Fruit fly (Drosophila melanogaster): Measurements from ENCODE around the gene CG4911.

Gene CG4911

dm6 chr3L:9057429-9058088, 15.0 kb downstream of the CG4911 start (continued):
- peak; percentile 95 for TF ChIP-seq slbo (GFP tag; IDR thresholded peaks at IDR 0.05)
- TF ChIP-seq CG2889 (GFP tag; IDR thresholded peaks at IDR 0.05) = peak; percentile 78
- TF ChIP-seq CG9437 (GFP tag; optimal IDR thresholded peaks at IDR 0.05) = peak; percentile 90
- TF ChIP-seq CG31365 (tag; optimal IDR thresholded peaks at IDR 0.05) = peak; percentile 47
- TF ChIP-seq CG3847 (GFP tag; IDR thresholded peaks at IDR 0.05) = peak; percentile 90
- TF ChIP-seq HHEX (GFP tag; optimal IDR thresholded peaks at IDR 0.05) = peak; percentile 90
- TF ChIP-seq CG12769 (tag; optimal IDR thresholded peaks at IDR 0.05) = peak; percentile 87
- TF ChIP-seq esg (GFP tag; conservative IDR thresholded peaks at IDR 0.05) = peak; percentile 85
- peak; percentile 96 for TF ChIP-seq Dbx (GFP tag; IDR thresholded peaks at IDR 0.05)
- peak; percentile 47 for TF ChIP-seq HLH54F (GFP tag; optimal IDR thresholded peaks at IDR 0.05)
- peak; percentile 96 for TF ChIP-seq CG8924 (tag; optimal IDR thresholded peaks at IDR 0.05)
- TF ChIP-seq Drgx (GFP tag; IDR thresholded peaks at IDR 0.05) = peak; percentile 97
- TF ChIP-seq maf-S (GFP tag; optimal IDR thresholded peaks at IDR 0.05) = peak; percentile 56
- peak; percentile 83 for TF ChIP-seq CG5245 (GFP tag; optimal IDR thresholded peaks at IDR 0.05)
- peak; percentile 85 for TF ChIP-seq Aef1 (GFP tag; IDR thresholded peaks at IDR 0.05)
- peak; percentile 85 for TF ChIP-seq rib (GFP tag; IDR thresholded peaks at IDR 0.05)
- no peak for TF ChIP-seq ham (GFP tag; IDR thresholded peaks at IDR 0.05)
- TF ChIP-seq Ada2b (GFP tag; IDR thresholded peaks at IDR 0.05) = peak; percentile 89
- peak; percentile 73 for TF ChIP-seq YL-1 (GFP tag; optimal IDR thresholded peaks at IDR 0.05)
- TF ChIP-seq klu (GFP tag; IDR thresholded peaks at IDR 0.05) = peak; percentile 84
- TF ChIP-seq Hsf (GFP tag; optimal IDR thresholded peaks at IDR 0.05) = peak; percentile 77
- peak; percentile 62 for TF ChIP-seq CG18011 (GFP tag; optimal IDR thresholded peaks at IDR 0.05)
- no peak for TF ChIP-seq HLH4C (GFP tag; IDR thresholded peaks at IDR 0.05; ENCODE audit: partially characterized antibody)
- TF ChIP-seq ERR (GFP tag; optimal IDR thresholded peaks at IDR 0.05) = no peak
- no peak for TF ChIP-seq Mes4 (GFP tag; optimal IDR thresholded peaks at IDR 0.05)
- peak; percentile 85 for TF ChIP-seq twi (tag; optimal IDR thresholded peaks at IDR 0.05)
- TF ChIP-seq Bgb (GFP tag; IDR thresholded peaks at IDR 0.05; ENCODE audit: partially characterized antibody) = no peak
- TF ChIP-seq Nf-YC (tag; optimal IDR thresholded peaks at IDR 0.05) = peak; percentile 83
- TF ChIP-seq CG32767 (GFP tag; IDR thresholded peaks at IDR 0.05) = peak; percentile 82
- TF ChIP-seq CG6272 (GFP tag; IDR thresholded peaks at IDR 0.05) = peak; percentile 79
- peak; percentile 25 for TF ChIP-seq MESR4 (GFP tag; optimal IDR thresholded peaks at IDR 0.05)
- peak; percentile 90 for TF ChIP-seq Fer3 (tag; optimal IDR thresholded peaks at IDR 0.05)
- peak; percentile 91 for TF ChIP-seq CG2120 (GFP tag; optimal IDR thresholded peaks at IDR 0.05)
- TF ChIP-seq CG10274 (GFP tag; optimal IDR thresholded peaks at IDR 0.05) = peak; percentile 62
- TF ChIP-seq CG9817 (tag; optimal IDR thresholded peaks at IDR 0.05) = peak; percentile 89
- TF ChIP-seq Tbp (GFP tag; optimal IDR thresholded peaks at IDR 0.05) = no peak
- peak; percentile 85 for TF ChIP-seq tap (tag; optimal IDR thresholded peaks at IDR 0.05)
- peak; percentile 85 for TF ChIP-seq CG7372 (GFP tag; IDR thresholded peaks at IDR 0.05)
- TF ChIP-seq CG13123 (GFP tag; optimal IDR thresholded peaks at IDR 0.05) = peak; percentile 76
- peak; percentile 17 for TF ChIP-seq emc (GFP tag; optimal IDR thresholded peaks at IDR 0.05)
- 0 out of 2 replicates have a peak, but pooled peaks have one; percentile 27 for TF ChIP-seq Dref (GFP tag; IDR thresholded peaks at IDR 0.05)
- peak; percentile 92 for TF ChIP-seq dmrt99B (tag; optimal IDR thresholded peaks at IDR 0.05)
- peak; percentile 17 for TF ChIP-seq Hmx (GFP tag; optimal IDR thresholded peaks at IDR 0.05)
- TF ChIP-seq stc (GFP tag; IDR thresholded peaks at IDR 0.05) = peak; percentile 84
- peak; percentile 87 for TF ChIP-seq az2 (GFP tag; optimal IDR thresholded peaks at IDR 0.05)
- TF ChIP-seq Sry-β (GFP tag; optimal IDR thresholded peaks at IDR 0.05) = no peak
- TF ChIP-seq CG17361 (GFP tag; IDR thresholded peaks at IDR 0.05) = peak; percentile 95
- no peak for TF ChIP-seq inv (GFP tag; IDR thresholded peaks at IDR 0.05; ENCODE audit: partially characterized antibody)
- peak; percentile 90 for TF ChIP-seq CG15269 (tag; optimal IDR thresholded peaks at IDR 0.05)
- TF ChIP-seq CG1024 (GFP tag; IDR thresholded peaks at IDR 0.05) = peak; percentile 75
- TF ChIP-seq ap (GFP tag; IDR thresholded peaks at IDR 0.05) = peak; percentile 78
